Worm (Caenorhabditis elegans) whole organism, L2 larva: ENCODE measurements around the gene K08F4.3.

Experiments used
- R02D3.7 ChIP-seq: fragments of 150-350 bp; optimal IDR thresholded peaks from 2 replicates; lab custom pipeline; 2014; ENCODE audit warnings: missing biosample characterization, missing genetic modification characterization
- Y55F3AM.14 ChIP-seq: fragments of 200-800 bp; sonication (Bioruptor generic); optimal IDR thresholded peaks from 2 replicates; lab custom pipeline; 2018; ENCODE audit warnings: mild to moderate bottlenecking, missing genetic modification characterization, missing compliant biosample characterization
- ZK546.5 ChIP-seq: sonication (generic microtip); optimal IDR thresholded peaks from 2 replicates; lab custom pipeline; 2017; ENCODE audit warnings: missing biosample characterization, missing genetic modification characterization
- aly-2 ChIP-seq: fragments of 150-350 bp; optimal IDR thresholded peaks from 2 replicates; lab custom pipeline; 2014; ENCODE audit warnings: missing biosample characterization, missing genetic modification characterization
- ama-1 ChIP-seq: fragments of 150-350 bp; optimal IDR thresholded peaks from 2 replicates; lab custom pipeline; 2018; ENCODE audit warnings: inconsistent platforms
- blmp-1 ChIP-seq: sonication (generic microtip); optimal IDR thresholded peaks from 2 replicates; lab custom pipeline; 2017; ENCODE audit warnings: missing genetic modification characterization, mild to moderate bottlenecking, missing compliant biosample characterization, antibody characterized with exemption, moderate library complexity; ENCODE audit not compliant: insufficient read depth
- ceh-16 ChIP-seq: fragments of 150-350 bp; optimal IDR thresholded peaks from 2 replicates; lab custom pipeline; 2014; ENCODE audit warnings: missing biosample characterization, missing genetic modification characterization
- ceh-82 ChIP-seq: fragments of 150-350 bp; optimal IDR thresholded peaks from 2 replicates; lab custom pipeline; 2014; ENCODE audit warnings: missing biosample characterization, missing genetic modification characterization
- dmd-4 ChIP-seq: sonication (generic microtip); optimal IDR thresholded peaks from 2 replicates; lab custom pipeline; 2017; ENCODE audit warnings: missing biosample characterization, missing genetic modification characterization
- gmeb-1 ChIP-seq: fragments of 150-350 bp; optimal IDR thresholded peaks from 2 replicates; lab custom pipeline; 2014; ENCODE audit warnings: missing biosample characterization, missing genetic modification characterization
- lin-11 ChIP-seq: fragments of 150-350 bp; sonication (generic microtip); optimal IDR thresholded peaks from 2 replicates; lab custom pipeline; 2014; ENCODE audit warnings: missing biosample characterization, missing genetic modification characterization, inconsistent platforms, mixed read lengths
- lin-13 ChIP-seq: fragments of 150-350 bp; optimal IDR thresholded peaks from 2 replicates; lab custom pipeline; 2014; ENCODE audit warnings: missing biosample characterization, missing genetic modification reagents, missing genetic modification characterization
- lin-39 ChIP-seq: fragments of 150-350 bp; optimal IDR thresholded peaks from 2 replicates; lab custom pipeline; 2014; ENCODE audit warnings: missing biosample characterization, missing genetic modification reagents, missing genetic modification characterization
- lsy-2 ChIP-seq, 2 experiments: fragments of 150-350 bp in 1 of 2; sonication (generic microtip) in 1 of 2; optimal IDR thresholded peaks; 2 replicates each; lab custom pipeline; 2014 to 2017; ENCODE audit warnings: missing biosample characterization in 2 of 2, missing genetic modification characterization in 2 of 2
- mab-5 ChIP-seq: fragments of 150-350 bp; optimal IDR thresholded peaks from 2 replicates; lab custom pipeline; 2014; ENCODE audit warnings: missing biosample characterization, missing genetic modification characterization
- mbf-1 ChIP-seq: sonication (generic microtip); optimal IDR thresholded peaks from 2 replicates; lab custom pipeline; 2017; ENCODE audit warnings: missing biosample characterization, missing genetic modification characterization
- nhr-10 ChIP-seq: sonication (generic microtip); optimal IDR thresholded peaks from 2 replicates; lab custom pipeline; 2017; ENCODE audit warnings: missing biosample characterization, missing genetic modification characterization
- nhr-11 ChIP-seq: fragments of 150-350 bp; optimal IDR thresholded peaks from 2 replicates; lab custom pipeline; 2014; ENCODE audit warnings: missing biosample characterization, missing genetic modification characterization
- nhr-12 ChIP-seq: fragments of 150-350 bp; optimal IDR thresholded peaks from 2 replicates; lab custom pipeline; 2014; ENCODE audit warnings: missing biosample characterization, missing genetic modification characterization
- nhr-129 ChIP-seq: fragments of 150-350 bp; optimal IDR thresholded peaks from 2 replicates; lab custom pipeline; 2014; ENCODE audit warnings: missing biosample characterization, missing genetic modification characterization
- nhr-23 ChIP-seq: fragments of 150-350 bp; optimal IDR thresholded peaks from 2 replicates; lab custom pipeline; 2014; ENCODE audit warnings: missing biosample characterization, missing genetic modification reagents, missing genetic modification characterization
- nhr-237 ChIP-seq: fragments of 150-350 bp; optimal IDR thresholded peaks from 2 replicates; lab custom pipeline; 2014; ENCODE audit warnings: missing biosample characterization, missing genetic modification characterization
- nhr-25 ChIP-seq: fragments of 150-350 bp; sonication (generic microtip); optimal IDR thresholded peaks from 3 replicates; lab custom pipeline; 2014; ENCODE audit warnings: missing biosample characterization, missing genetic modification characterization
- nhr-6 ChIP-seq: fragments of 150-350 bp; optimal IDR thresholded peaks from 2 replicates; lab custom pipeline; 2014; ENCODE audit warnings: missing biosample characterization, missing genetic modification characterization
- nhr-77 ChIP-seq: fragments of 150-350 bp; optimal IDR thresholded peaks from 2 replicates; lab custom pipeline; 2014; ENCODE audit warnings: missing biosample characterization, missing genetic modification characterization
- sem-4 ChIP-seq: fragments of 150-350 bp; optimal IDR thresholded peaks from 2 replicates; lab custom pipeline; 2014; ENCODE audit warnings: missing biosample characterization, missing genetic modification reagents, missing genetic modification characterization
- skn-1 ChIP-seq: sonication (generic microtip); optimal IDR thresholded peaks from 2 replicates; lab custom pipeline; 2017; ENCODE audit warnings: missing biosample characterization, missing genetic modification characterization
- sma-3 ChIP-seq: sonication (generic microtip); optimal IDR thresholded peaks from 2 replicates; lab custom pipeline; 2016; ENCODE audit warnings: missing genetic modification reagents, missing genetic modification characterization, missing compliant biosample characterization
- sma-9 ChIP-seq, 2 experiments: fragments of 150-350 bp in 1 of 2; sonication (generic microtip) in 1 of 2; optimal IDR thresholded peaks; 2 replicates each; lab custom pipeline; 2014 to 2016; ENCODE audit warnings: missing genetic modification characterization in 2 of 2, mild to moderate bottlenecking in 1 of 2, missing biosample characterization in 1 of 2, missing compliant biosample characterization in 1 of 2, missing genetic modification reagents in 1 of 2, moderate library complexity in 1 of 2
- snpc-4 ChIP-seq: fragments of 150-350 bp; optimal IDR thresholded peaks from 2 replicates; lab custom pipeline; 2014; ENCODE audit warnings: missing biosample characterization, missing genetic modification characterization
- unc-39 ChIP-seq: fragments of 150-350 bp; optimal IDR thresholded peaks from 2 replicates; lab custom pipeline; 2014; ENCODE audit warnings: missing biosample characterization, missing genetic modification characterization
- zag-1 ChIP-seq: fragments of 150-350 bp; optimal IDR thresholded peaks from 2 replicates; lab custom pipeline; 2014; ENCODE audit warnings: missing biosample characterization, missing genetic modification characterization
- ztf-1 ChIP-seq: fragments of 200-800 bp; sonication (Bioruptor generic); conservative IDR thresholded peaks from 2 replicates; pipeline ENCODE4 v1.3.6; 2022; ENCODE audit warnings: missing genetic modification characterization, missing compliant biosample characterization
- ztf-4 ChIP-seq: fragments of 150-350 bp; optimal IDR thresholded peaks from 2 replicates; lab custom pipeline; 2014; ENCODE audit warnings: missing biosample characterization, missing genetic modification characterization

K08F4.3 gene

DNA sequence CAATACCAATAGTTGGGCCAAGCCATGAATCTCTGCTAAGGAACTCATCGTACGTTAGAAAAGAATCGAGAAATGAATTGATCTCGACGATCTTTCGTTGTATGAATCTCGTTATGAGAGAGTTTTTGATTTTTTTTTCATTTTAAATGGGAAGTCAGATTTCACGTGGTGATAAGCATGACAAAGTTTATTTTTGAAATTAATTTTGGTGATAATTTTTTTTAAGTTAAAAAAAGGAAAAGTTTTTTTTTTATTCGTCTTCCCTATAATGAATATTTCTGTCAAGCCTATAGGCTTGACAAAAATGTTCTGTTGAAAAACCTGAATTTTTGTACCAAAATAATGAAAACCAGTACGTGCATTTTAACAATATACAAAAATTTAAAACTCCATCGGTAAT is 6.8 kb downstream of the K08F4.3 start, which contains the start of gene K08F4.5:
TSS of gene K08F4.5 (minus strand) at position 101 of the 400 bp plus-strand sequence.
- no peak for TF ChIP-seq skn-1 (tag; lab: Kevin White, UChicago)
- no peak for TF ChIP-seq sma-3 (GFP tag; lab: Kevin White, UChicago)
- TF ChIP-seq ceh-16 (tag; lab: Kevin White, UChicago), result no peak
- TF ChIP-seq ama-1 (lab: Kevin White, UChicago), result no peak
- TF ChIP-seq unc-39, result no peak

ce11 chrIV:10137804-10138203 is 8.7 kb downstream of the K08F4.3 start, which contains the start of gene K08F4.12:
K08F4.12 (plus strand) TSS chrIV:10138104.
- TF ChIP-seq lsy-2 (tag; optimal IDR thresholded peaks at IDR 0.05; lab: Kevin White, UChicago), result no peak
- TF ChIP-seq snpc-4, result no peak
- no peak for TF ChIP-seq ama-1 (lab: Kevin White, UChicago)
- no peak for TF ChIP-seq nhr-6 (tag; lab: Kevin White, UChicago)
- TF ChIP-seq lin-13 (GFP tag; lab: Kevin White, UChicago), result no peak
- no peak for TF ChIP-seq dmd-4
- no peak for TF ChIP-seq Y55F3AM.14 (GFP tag; lab: Kevin White, UChicago)
- no peak for TF ChIP-seq nhr-237 (tag; lab: Kevin White, UChicago)
- no peak for TF ChIP-seq sma-3 (GFP tag; lab: Kevin White, UChicago)
- TF ChIP-seq sem-4, result no peak
- TF ChIP-seq ceh-16 (tag; lab: Kevin White, UChicago), result no peak
- no peak for TF ChIP-seq lin-11 (tag; lab: Kevin White, UChicago)
- no peak for TF ChIP-seq R02D3.7 (tag; lab: Kevin White, UChicago)
- no peak for TF ChIP-seq blmp-1
- TF ChIP-seq unc-39, result no peak
- TF ChIP-seq ztf-4 (tag; lab: Kevin White, UChicago), result no peak
- TF ChIP-seq lin-39 (tag; lab: Kevin White, UChicago), result no peak

DNA sequence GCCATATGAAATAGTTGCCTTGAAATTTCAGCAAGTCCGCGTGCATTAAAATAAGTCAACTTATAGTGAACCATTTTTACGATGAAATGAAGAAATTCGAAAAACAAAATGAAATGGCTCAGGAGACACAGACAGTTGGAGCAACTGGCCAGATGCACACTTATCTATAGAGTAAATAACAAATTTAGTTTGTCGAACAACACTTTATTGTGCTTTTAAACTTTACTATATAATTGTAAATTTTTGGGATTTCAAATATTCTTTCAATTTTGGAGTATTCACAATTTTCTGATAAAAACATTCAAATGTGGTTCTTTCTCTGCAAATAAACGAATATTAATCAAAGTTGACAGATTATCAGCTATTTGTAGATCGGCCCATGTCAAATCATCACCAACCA is 11.1 kb downstream of the K08F4.3 start, which contains the start of gene gst-3:
TSS of gene gst-3 (minus strand) at position 101 of the 400 bp plus-strand sequence.
- no peak for TF ChIP-seq aly-2 (tag; lab: Kevin White, UChicago)
- TF ChIP-seq nhr-10 (tag; lab: Kevin White, UChicago), result no peak
- TF ChIP-seq nhr-77, result no peak
- TF ChIP-seq ceh-82 (tag; lab: Kevin White, UChicago), result no peak
- no peak for TF ChIP-seq lin-13 (GFP tag; lab: Kevin White, UChicago)
- TF ChIP-seq nhr-129 (tag; lab: Kevin White, UChicago), result no peak

- TF ChIP-seq skn-1 (tag; lab: Kevin White, UChicago), result peak; percentile 93
- TF ChIP-seq nhr-129 (tag; lab: Kevin White, UChicago), result no peak
These were observed 13.0 kb downstream of the K08F4.3 start, which contains the start of the genes gst-2, gst-4 and dhs-12 for ce11 chrIV:10141930-10142505. gst-2 (minus strand) TSS chrIV:10142061. gst-4 (plus strand) TSS chrIV:10142225. dhs-12 (plus strand) TSS chrIV:10142455.

ce11 chrIV:10143640-10144039 is 14.6 kb downstream of the K08F4.3 start, which contains the start of gene msp-38:
msp-38 (minus strand) TSS chrIV:10143740.
- TF ChIP-seq nhr-11 (no peak), sma-3 (GFP tag; lab: Kevin White, UChicago) (no peak), ceh-82 (tag; lab: Kevin White, UChicago) (no peak), sma-9 (GFP tag; optimal IDR thresholded peaks at IDR 0.05; lab: Kevin White, UChicago) (no peak), sma-9 (tag; optimal IDR thresholded peaks at IDR 0.05; lab: Kevin White, UChicago) (no peak), nhr-77 (no peak), gmeb-1 (tag; lab: Kevin White, UChicago) (no peak), ztf-4 (tag; lab: Kevin White, UChicago) (no peak), skn-1 (tag; lab: Kevin White, UChicago) (no peak), blmp-1 (no peak), mbf-1 (tag; lab: Kevin White, UChicago) (no peak), nhr-12 (tag; lab: Kevin White, UChicago) (no peak), nhr-23 (tag; lab: Kevin White, UChicago) (no peak), ZK546.5 (no peak), ztf-1 (GFP tag; lab: Robert Waterston, UW) (no peak), dmd-4 (no peak), snpc-4 (no peak), mab-5 (tag; lab: Kevin White, UChicago) (no peak), nhr-25 (tag; lab: Kevin White, UChicago) (no peak), zag-1 (tag; lab: Kevin White, UChicago) (no peak)
